Worm (Caenorhabditis elegans) whole organism, early embryonic: ENCODE results near the gene F44A2.5.
A peak's percentile ranks its signal among the peaks of the same experiment; 100 is the strongest.

Experiments
- B0310.2 ChIP-seq: sonication (generic microtip); optimal IDR thresholded peaks from 2 replicates; lab custom pipeline; 2016; ENCODE audit warnings: mild to moderate bottlenecking, missing genetic modification characterization, missing compliant biosample characterization
- F13C5.2 ChIP-seq: sonication (generic microtip); optimal IDR thresholded peaks from 2 replicates; lab custom pipeline; 2017; ENCODE audit warnings: mild to moderate bottlenecking, missing genetic modification characterization, inconsistent platforms, missing compliant biosample characterization
- aly-1 ChIP-seq: sonication (generic microtip); optimal IDR thresholded peaks from 2 replicates; lab custom pipeline; 2016; ENCODE audit warnings: missing genetic modification characterization, missing compliant biosample characterization
- ama-1 ChIP-seq: fragments of 150-350 bp; optimal IDR thresholded peaks from 2 replicates; lab custom pipeline; 2014
- ceh-13 ChIP-seq: fragments of 200-800 bp; sonication (Bioruptor generic); optimal IDR thresholded peaks from 2 replicates; lab custom pipeline; 2018; ENCODE audit warnings: mild to moderate bottlenecking, missing genetic modification characterization, missing compliant biosample characterization
- ceh-36 ChIP-seq: sonication (generic microtip); optimal IDR thresholded peaks from 2 replicates; lab custom pipeline; 2016; ENCODE audit warnings: missing genetic modification characterization, inconsistent platforms, missing compliant biosample characterization
- ets-7 ChIP-seq: sonication (generic microtip); optimal IDR thresholded peaks from 2 replicates; lab custom pipeline; 2016; ENCODE audit warnings: missing genotype, missing genetic modification characterization, missing compliant biosample characterization
- flt-1 ChIP-seq: fragments of 200-800 bp; sonication (Bioruptor generic); IDR thresholded peaks from 2 replicates; pipeline ENCODE4 v1.3.6; 2022; ENCODE audit warnings: missing genetic modification characterization, missing compliant biosample characterization
- hmbx-1 ChIP-seq: sonication (generic microtip); optimal IDR thresholded peaks from 2 replicates; lab custom pipeline; 2016; ENCODE audit warnings: mild to moderate bottlenecking, missing genetic modification characterization, missing compliant biosample characterization
- hmg-4 ChIP-seq: fragments of 200-800 bp; sonication (Bioruptor generic); optimal IDR thresholded peaks from 2 replicates; lab custom pipeline; 2018; ENCODE audit warnings: mild to moderate bottlenecking, missing genetic modification characterization, missing compliant biosample characterization
- hnd-1 ChIP-seq: sonication (generic microtip); optimal IDR thresholded peaks from 2 replicates; lab custom pipeline; 2016; ENCODE audit warnings: missing genetic modification characterization, missing compliant biosample characterization
- pes-1 ChIP-seq: fragments of 200-800 bp; sonication (Bioruptor generic); IDR thresholded peaks from 2 replicates; pipeline ENCODE4 v1.3.6; 2022; ENCODE audit warnings: missing genetic modification reagents, missing genetic modification characterization, missing compliant biosample characterization
- scrt-1 ChIP-seq: fragments of 200-800 bp; sonication (Bioruptor generic); IDR thresholded peaks from 2 replicates; pipeline ENCODE4 v1.3.6; 2022; ENCODE audit warnings: missing genetic modification characterization, missing compliant biosample characterization
- sea-1 ChIP-seq: fragments of 200-800 bp; sonication (Bioruptor generic); conservative IDR thresholded peaks from 2 replicates; pipeline ENCODE4 v1.3.6; 2022; ENCODE audit warnings: missing genetic modification characterization, missing compliant biosample characterization
- tbx-11 ChIP-seq: fragments of 200-800 bp; sonication (Bioruptor generic); IDR thresholded peaks from 2 replicates; pipeline ENCODE4 v1.3.6; 2022; ENCODE audit warnings: missing genetic modification characterization, missing compliant biosample characterization
- tbx-37 ChIP-seq: fragments of 200-800 bp; sonication (Bioruptor generic); conservative IDR thresholded peaks from 2 replicates; pipeline ENCODE4 v1.3.6; 2022; ENCODE audit warnings: missing genetic modification reagents, missing genetic modification characterization, missing compliant biosample characterization
- tra-4 ChIP-seq: sonication (generic microtip); optimal IDR thresholded peaks from 2 replicates; lab custom pipeline; 2017; ENCODE audit warnings: missing genetic modification characterization, missing compliant biosample characterization

The F44A2.5 gene

ce11 chrV:9266399-9266798 lies 31.0 kb upstream of the F44A2.5 start, which contains the start of gene slc-17.7:
Gene slc-17.7 (minus strand): TSS chrV:9266499.
- no peak for TF ChIP-seq pes-1 (GFP tag; lab: Robert Waterston, UW)

ce11 chrV:9268202-9268601 lies 29.2 kb upstream of the F44A2.5 start:
- TF ChIP-seq tra-4 (no peak), ceh-13 (GFP tag; lab: Kevin White, UChicago) (no peak), tbx-37 (GFP tag; lab: Robert Waterston, UW) (no peak), ets-7 (tag; lab: Kevin White, UChicago) (no peak), hmbx-1 (no peak), sea-1 (GFP tag; lab: Robert Waterston, UW) (no peak), F13C5.2 (tag; lab: Kevin White, UChicago) (no peak), hnd-1 (tag; lab: Kevin White, UChicago) (no peak), ceh-36 (tag; lab: Kevin White, UChicago) (no peak), hmg-4 (GFP tag; lab: Kevin White, UChicago) (no peak), flt-1 (GFP tag; lab: Robert Waterston, UW) (no peak), scrt-1 (GFP tag; lab: Robert Waterston, UW) (no peak), tbx-11 (GFP tag; lab: Robert Waterston, UW) (no peak), ama-1 (lab: Kevin White, UChicago) (no peak), B0310.2 (tag; lab: Kevin White, UChicago) (no peak), aly-1 (tag; lab: Kevin White, UChicago) (no peak), pes-1 (GFP tag; lab: Robert Waterston, UW) (no peak)

ce11 chrV:9270442-9270841 lies 27.0 kb upstream of the F44A2.5 start:
- TF ChIP-seq tbx-11 (GFP tag; lab: Robert Waterston, UW) (no peak), sea-1 (GFP tag; lab: Robert Waterston, UW) (no peak), pes-1 (GFP tag; lab: Robert Waterston, UW) (no peak), hmg-4 (GFP tag; lab: Kevin White, UChicago) (no peak), aly-1 (tag; lab: Kevin White, UChicago) (no peak), B0310.2 (tag; lab: Kevin White, UChicago) (no peak), ets-7 (tag; lab: Kevin White, UChicago) (no peak), tbx-37 (GFP tag; lab: Robert Waterston, UW) (no peak), F13C5.2 (tag; lab: Kevin White, UChicago) (no peak), scrt-1 (GFP tag; lab: Robert Waterston, UW) (no peak), tra-4 (no peak), hmbx-1 (no peak), ama-1 (lab: Kevin White, UChicago) (no peak), hnd-1 (tag; lab: Kevin White, UChicago) (no peak), flt-1 (GFP tag; lab: Robert Waterston, UW) (no peak), ceh-36 (tag; lab: Kevin White, UChicago) (no peak), ceh-13 (GFP tag; lab: Kevin White, UChicago) (no peak)

ce11 chrV:9271835-9272234 lies 25.6 kb upstream of the F44A2.5 start:
- TF ChIP-seq ets-7 (tag; lab: Kevin White, UChicago) (no peak), tra-4 (no peak), sea-1 (GFP tag; lab: Robert Waterston, UW) (no peak), pes-1 (GFP tag; lab: Robert Waterston, UW) (no peak), hmg-4 (GFP tag; lab: Kevin White, UChicago) (no peak), hmbx-1 (no peak), hnd-1 (tag; lab: Kevin White, UChicago) (no peak), tbx-11 (GFP tag; lab: Robert Waterston, UW) (no peak)

ce11 chrV:9272624-9273023 lies 24.8 kb upstream of the F44A2.5 start:
- no peak for TF ChIP-seq F13C5.2 (tag; lab: Kevin White, UChicago)
- no peak for TF ChIP-seq hmg-4 (GFP tag; lab: Kevin White, UChicago)
- no peak for TF ChIP-seq ceh-36 (tag; lab: Kevin White, UChicago)
- no peak for TF ChIP-seq hnd-1 (tag; lab: Kevin White, UChicago)
- TF ChIP-seq tra-4: no peak
- TF ChIP-seq tbx-37 (GFP tag; lab: Robert Waterston, UW): no peak
- no peak for TF ChIP-seq aly-1 (tag; lab: Kevin White, UChicago)
- TF ChIP-seq scrt-1 (GFP tag; lab: Robert Waterston, UW): no peak
- TF ChIP-seq flt-1 (GFP tag; lab: Robert Waterston, UW): no peak
- TF ChIP-seq B0310.2 (tag; lab: Kevin White, UChicago): no peak
- TF ChIP-seq sea-1 (GFP tag; lab: Robert Waterston, UW): no peak
- no peak for TF ChIP-seq hmbx-1
- no peak for TF ChIP-seq tbx-11 (GFP tag; lab: Robert Waterston, UW)
- no peak for TF ChIP-seq ama-1 (lab: Kevin White, UChicago)
- no peak for TF ChIP-seq pes-1 (GFP tag; lab: Robert Waterston, UW)
- no peak for TF ChIP-seq ceh-13 (GFP tag; lab: Kevin White, UChicago)

ce11 chrV:9273587-9273986 lies 23.8 kb upstream of the F44A2.5 start:
- TF ChIP-seq ceh-36 (tag; lab: Kevin White, UChicago) (no peak), F13C5.2 (tag; lab: Kevin White, UChicago) (no peak), hmbx-1 (no peak), tra-4 (no peak), flt-1 (GFP tag; lab: Robert Waterston, UW) (no peak), tbx-37 (GFP tag; lab: Robert Waterston, UW) (no peak), sea-1 (GFP tag; lab: Robert Waterston, UW) (no peak), hmg-4 (GFP tag; lab: Kevin White, UChicago) (peak; percentile 69)
